Fruit fly (Drosophila melanogaster) whole organism, embryonic: ENCODE results near the gene CG34126.

ENCODE experiments used
- B-H1 ChIP-seq: fragments of 200-800 bp; sonication (Bioruptor generic); IDR thresholded peaks from 3 replicates; pipeline ENCODE4 v1.3.6; 2022; ENCODE audit warnings: missing biosample characterization, missing genetic modification characterization
- Bgb ChIP-seq: fragments of 200-800 bp; sonication (Bioruptor generic); IDR thresholded peaks from 2 replicates; pipeline ENCODE4 v1.3.6; 2022; ENCODE audit warnings: missing biosample characterization, missing genetic modification characterization; ENCODE audit not compliant: partially characterized antibody
- Blimp-1 ChIP-seq: fragments of 200-800 bp; sonication (Bioruptor generic); optimal IDR thresholded peaks from 3 replicates; lab custom pipeline; 2018; ENCODE audit warnings: missing biosample characterization, missing genetic modification characterization, mild to moderate bottlenecking, moderate library complexity, missing genetic modification reagents
- CG10431 ChIP-seq: fragments of 200-800 bp; sonication (Bioruptor generic); optimal IDR thresholded peaks from 3 replicates; lab custom pipeline; 2018; ENCODE audit warnings: missing biosample characterization, mild to moderate bottlenecking, missing genetic modification characterization
- CG11093 ChIP-seq: fragments of 200-800 bp; sonication (Bioruptor generic); IDR thresholded peaks from 3 replicates; pipeline ENCODE4 v1.3.6; 2022; ENCODE audit warnings: missing biosample characterization, missing genetic modification characterization
- CG12769 ChIP-seq: fragments of 200-800 bp; sonication (Bioruptor generic); optimal IDR thresholded peaks from 2 replicates; lab custom pipeline; 2019; ENCODE audit warnings: missing biosample characterization, mild to moderate bottlenecking, missing genetic modification characterization, moderate library complexity
- CG14441 ChIP-seq: fragments of 200-800 bp; sonication (Bioruptor generic); IDR thresholded peaks from 2 replicates; pipeline ENCODE4 v1.3.6; 2022; ENCODE audit warnings: missing biosample characterization, missing genetic modification characterization
- CG14860 ChIP-seq: fragments of 200-800 bp; sonication (Bioruptor generic); IDR thresholded peaks from 3 replicates; pipeline ENCODE4 v1.3.6; 2022; ENCODE audit warnings: missing biosample characterization, missing genetic modification characterization; ENCODE audit not compliant: partially characterized antibody
- CG1529 ChIP-seq: fragments of 200-800 bp; sonication (Bioruptor generic); optimal IDR thresholded peaks from 3 replicates; lab custom pipeline; 2018; ENCODE audit warnings: missing biosample characterization, missing genetic modification characterization
- CG17361 ChIP-seq: fragments of 200-800 bp; sonication (Bioruptor generic); IDR thresholded peaks from 3 replicates; pipeline ENCODE4 v1.3.6; 2022; ENCODE audit warnings: missing biosample characterization, missing genetic modification characterization
- CG17568 ChIP-seq: fragments of 200-800 bp; sonication (Bioruptor generic); optimal IDR thresholded peaks from 2 replicates; lab custom pipeline; 2018; ENCODE audit warnings: missing biosample characterization, mild to moderate bottlenecking, missing genetic modification characterization, moderate library complexity
- CG17829 ChIP-seq: fragments of 200-800 bp; optimal IDR thresholded peaks from 2 replicates; lab custom pipeline; 2019; ENCODE audit warnings: missing biosample characterization, mild to moderate bottlenecking, missing genetic modification characterization, moderate library complexity
- CG4424 ChIP-seq: fragments of 200-800 bp; sonication (Bioruptor generic); optimal IDR thresholded peaks from 3 replicates; lab custom pipeline; 2016; ENCODE audit warnings: missing biosample characterization, missing genetic modification characterization
- CG4730 ChIP-seq: fragments of 200-800 bp; sonication (Bioruptor generic); IDR thresholded peaks from 2 replicates; pipeline ENCODE4 v1.3.6; 2022; ENCODE audit warnings: missing biosample characterization, missing genetic modification characterization
- CG6654 ChIP-seq: fragments of 200-800 bp; sonication (Bioruptor generic); optimal IDR thresholded peaks from 2 replicates; lab custom pipeline; 2017; ENCODE audit warnings: missing biosample characterization, mild to moderate bottlenecking, missing genetic modification characterization
- CG6854 ChIP-seq: fragments of 200-800 bp; sonication (Bioruptor generic); optimal IDR thresholded peaks from 3 replicates; lab custom pipeline; 2017; ENCODE audit warnings: missing biosample characterization, mild to moderate bottlenecking, missing genetic modification characterization
- CG7839 ChIP-seq: fragments of 200-800 bp; sonication (Bioruptor generic); optimal IDR thresholded peaks from 3 replicates; lab custom pipeline; 2018; ENCODE audit warnings: missing biosample characterization, mild to moderate bottlenecking, missing genetic modification characterization, moderate library complexity
- CG8359 ChIP-seq: fragments of 200-800 bp; sonication (Bioruptor generic); optimal IDR thresholded peaks from 2 replicates; lab custom pipeline; 2017; ENCODE audit warnings: missing biosample characterization, mild to moderate bottlenecking, missing genetic modification characterization, borderline replicate concordance
- Dfd ChIP-seq, 2 experiments: fragments of >200 bp; optimal IDR thresholded peaks; 2 replicates each; lab custom pipeline; 2017; ENCODE audit warnings: missing biosample characterization in 2 of 2, missing genetic modification characterization in 2 of 2
- Dip3 ChIP-seq: fragments of 200-800 bp; sonication (Bioruptor generic); optimal IDR thresholded peaks from 3 replicates; lab custom pipeline; 2016; ENCODE audit warnings: missing biosample characterization, missing genetic modification characterization
- ERR ChIP-seq: fragments of 200-800 bp; sonication (Bioruptor generic); optimal IDR thresholded peaks from 2 replicates; lab custom pipeline; 2016; ENCODE audit warnings: missing biosample characterization, missing genetic modification characterization
- Elba2 ChIP-seq: fragments of 200-800 bp; sonication (Bioruptor generic); optimal IDR thresholded peaks from 3 replicates; lab custom pipeline; 2016; ENCODE audit warnings: missing biosample characterization, missing genetic modification characterization
- Ets97D ChIP-seq: fragments of 200-800 bp; sonication (Bioruptor generic); optimal IDR thresholded peaks from 3 replicates; lab custom pipeline; 2016; ENCODE audit warnings: missing biosample characterization, missing genetic modification characterization
- HLH4C ChIP-seq: fragments of 200-800 bp; sonication (Bioruptor generic); IDR thresholded peaks from 3 replicates; pipeline ENCODE4 v1.3.6; 2022; ENCODE audit warnings: missing biosample characterization, missing genetic modification characterization; ENCODE audit not compliant: partially characterized antibody
- Kr ChIP-seq: fragments of 200-800 bp; sonication (Bioruptor generic); optimal IDR thresholded peaks from 2 replicates; lab custom pipeline; 2017; ENCODE audit warnings: missing biosample characterization, mild to moderate bottlenecking, missing genetic modification characterization
- Lim3 ChIP-seq: fragments of 200-800 bp; sonication (Bioruptor generic); IDR thresholded peaks from 2 replicates; pipeline ENCODE4 v1.3.6; 2022; ENCODE audit warnings: missing biosample characterization, missing genetic modification characterization
- Max ChIP-seq: fragments of 200-800 bp; sonication (Bioruptor generic); optimal IDR thresholded peaks from 2 replicates; lab custom pipeline; 2016; ENCODE audit warnings: missing biosample characterization, mild to moderate bottlenecking, missing genetic modification characterization
- NC2β ChIP-seq: fragments of 200-800 bp; sonication (Bioruptor generic); optimal IDR thresholded peaks from 2 replicates; lab custom pipeline; 2016; ENCODE audit warnings: missing biosample characterization, missing genetic modification characterization
- Opbp ChIP-seq: fragments of 200-800 bp; sonication (Bioruptor generic); IDR thresholded peaks from 3 replicates; pipeline ENCODE4 v1.3.6; 2022; ENCODE audit warnings: missing biosample characterization, missing genetic modification characterization; ENCODE audit not compliant: partially characterized antibody
- Scr ChIP-seq: fragments of 200-800 bp; sonication (Bioruptor generic); IDR thresholded peaks from 2 replicates; pipeline ENCODE4 v1.3.6; 2022; ENCODE audit warnings: missing biosample characterization, missing genetic modification characterization; ENCODE audit not compliant: partially characterized antibody
- Sox100B ChIP-seq: fragments of 200-800 bp; sonication (Bioruptor generic); optimal IDR thresholded peaks from 3 replicates; lab custom pipeline; 2018; ENCODE audit warnings: missing biosample characterization, mild to moderate bottlenecking, missing genetic modification characterization
- Tbp ChIP-seq: fragments of >200 bp; optimal IDR thresholded peaks from 2 replicates; lab custom pipeline; 2018; ENCODE audit warnings: missing biosample characterization, missing genetic modification characterization
- Xbp1 ChIP-seq: fragments of 200-800 bp; sonication (Bioruptor generic); optimal IDR thresholded peaks from 3 replicates; lab custom pipeline; 2016; ENCODE audit warnings: missing biosample characterization, mild to moderate bottlenecking, missing genetic modification characterization
- amos ChIP-seq: fragments of 200-800 bp; sonication (Bioruptor generic); IDR thresholded peaks from 2 replicates; pipeline ENCODE4 v1.3.6; 2022; ENCODE audit warnings: missing biosample characterization, missing genetic modification characterization; ENCODE audit not compliant: partially characterized antibody
- btn ChIP-seq: fragments of 200-800 bp; sonication (Bioruptor generic); optimal IDR thresholded peaks from 2 replicates; lab custom pipeline; 2016; ENCODE audit warnings: missing biosample characterization, missing genetic modification characterization
- cad ChIP-seq: fragments of >200 bp; optimal IDR thresholded peaks from 2 replicates; lab custom pipeline; 2017; ENCODE audit warnings: missing biosample characterization, missing genetic modification characterization
- chn ChIP-seq: fragments of 200-800 bp; sonication (Bioruptor generic); optimal IDR thresholded peaks from 2 replicates; lab custom pipeline; 2016; ENCODE audit warnings: missing biosample characterization, missing genetic modification characterization
- crc ChIP-seq: fragments of 200-800 bp; sonication (Bioruptor generic); optimal IDR thresholded peaks from 2 replicates; lab custom pipeline; 2016; ENCODE audit warnings: missing biosample characterization, missing genetic modification characterization
- fd64A ChIP-seq: fragments of 200-800 bp; sonication (Bioruptor generic); optimal IDR thresholded peaks from 3 replicates; lab custom pipeline; 2018; ENCODE audit warnings: missing biosample characterization, mild to moderate bottlenecking, missing genetic modification characterization
- gce ChIP-seq: fragments of 200-800 bp; sonication (Bioruptor generic); IDR thresholded peaks from 3 replicates; pipeline ENCODE4 v1.3.6; 2022; ENCODE audit warnings: missing biosample characterization, missing genetic modification characterization
- gt ChIP-seq: fragments of 200-800 bp; sonication (Bioruptor generic); IDR thresholded peaks from 2 replicates; pipeline ENCODE4 v1.3.6; 2022; ENCODE audit warnings: missing biosample characterization, missing genetic modification characterization
- jing ChIP-seq: fragments of 200-800 bp; sonication (Bioruptor generic); optimal IDR thresholded peaks from 2 replicates; lab custom pipeline; 2018; ENCODE audit warnings: missing biosample characterization, mild to moderate bottlenecking, missing genetic modification characterization
- maf-S ChIP-seq: fragments of 200-800 bp; sonication (Bioruptor generic); optimal IDR thresholded peaks from 2 replicates; lab custom pipeline; 2016; ENCODE audit warnings: missing biosample characterization, missing genetic modification characterization
- org-1 ChIP-seq: fragments of 200-800 bp; sonication (Bioruptor generic); optimal IDR thresholded peaks from 2 replicates; lab custom pipeline; 2017; ENCODE audit warnings: missing biosample characterization, missing genetic modification characterization
- pnt ChIP-seq: fragments of 200-800 bp; sonication (Bioruptor generic); optimal IDR thresholded peaks from 3 replicates; lab custom pipeline; 2016; ENCODE audit warnings: missing biosample characterization, missing genetic modification characterization
- slbo ChIP-seq: fragments of 200-800 bp; sonication (Bioruptor generic); IDR thresholded peaks from 2 replicates; pipeline ENCODE4 v1.3.6; 2022; ENCODE audit warnings: missing biosample characterization, missing genetic modification characterization
- sug ChIP-seq: fragments of 200-800 bp; optimal IDR thresholded peaks from 2 replicates; lab custom pipeline; 2019; ENCODE audit warnings: missing biosample characterization, mild to moderate bottlenecking, missing genetic modification characterization, moderate library complexity
- tll ChIP-seq, 2 experiments: fragments of 200-800 bp in 1 of 2; fragments of >200 bp in 1 of 2; sonication (Bioruptor generic) in 1 of 2; optimal IDR thresholded peaks; 2 replicates each; lab custom pipeline; 2017 to 2019; ENCODE audit warnings: missing biosample characterization in 2 of 2, missing genetic modification characterization in 2 of 2, mild to moderate bottlenecking in 1 of 2, moderate library complexity in 1 of 2
- trem ChIP-seq: fragments of 200-800 bp; optimal IDR thresholded peaks from 3 replicates; lab custom pipeline; 2019; ENCODE audit warnings: missing biosample characterization, mild to moderate bottlenecking, missing genetic modification characterization, moderate library complexity
- ttk ChIP-seq: fragments of 200-800 bp; sonication (Bioruptor generic); IDR thresholded peaks from 2 replicates; pipeline ENCODE4 v2.1.2; 2022; ENCODE audit warnings: missing biosample characterization, missing genetic modification characterization
- vvl ChIP-seq: fragments of 200-800 bp; sonication (Bioruptor generic); IDR thresholded peaks from 2 replicates; pipeline ENCODE4 v1.3.6; 2022; ENCODE audit warnings: missing biosample characterization, missing genetic modification characterization

The CG34126 gene

DNA sequence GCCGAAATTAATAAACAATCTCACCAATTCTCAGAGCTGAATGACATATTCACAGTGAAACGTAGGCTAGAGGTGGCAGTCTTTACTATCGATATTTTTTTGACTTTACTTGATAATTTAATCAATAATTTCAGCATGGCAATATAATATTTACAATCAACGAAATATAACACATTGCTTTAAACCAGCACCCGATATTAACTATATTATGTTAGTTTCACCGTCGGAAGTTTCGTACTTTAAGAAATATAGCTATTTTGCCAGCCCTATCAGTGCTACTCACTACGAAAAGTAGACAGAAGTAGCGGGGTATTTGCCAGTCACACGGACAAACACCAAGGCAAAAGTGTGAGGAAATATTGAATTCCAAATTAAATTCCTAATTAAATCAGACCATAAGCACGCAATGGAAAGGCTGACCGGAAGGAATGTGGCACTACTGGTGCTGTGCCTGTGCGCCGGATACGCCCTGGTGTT is 29.4 kb downstream of the CG34126 start, which contains the start of the genes CG31917, Tfb5 and SelT (continued):
- peak; percentile 32 for TF ChIP-seq maf-S (GFP tag; lab: Kevin White, UChicago)
- no peak for TF ChIP-seq btn (GFP tag; lab: Kevin White, UChicago)
- no peak for TF ChIP-seq CG10431 (GFP tag; lab: Kevin White, UChicago)
- no peak for TF ChIP-seq cad (GFP tag; lab: Kevin White, UChicago)
- peak; percentile 65 for TF ChIP-seq HLH4C (GFP tag; lab: Robert Waterston, UW)
- TF ChIP-seq Dfd (GFP tag; optimal IDR thresholded peaks at IDR 0.05; lab: Kevin White, UChicago): no peak
- TF ChIP-seq CG6854 (GFP tag; lab: Kevin White, UChicago): no peak
- peak; percentile 25 for TF ChIP-seq ERR
- peak; percentile 75 for TF ChIP-seq Bgb (GFP tag; lab: Robert Waterston, UW)
- TF ChIP-seq ttk (GFP tag; lab: Robert Waterston, UW): no peak
- no peak for TF ChIP-seq CG17568
- TF ChIP-seq CG4424 (GFP tag; lab: Kevin White, UChicago): peak; percentile 52
- TF ChIP-seq CG1529 (GFP tag; lab: Kevin White, UChicago): no peak
- peak; percentile 65 for TF ChIP-seq Xbp1
- no peak for TF ChIP-seq B-H1 (GFP tag; lab: Robert Waterston, UW)
- peak in 1 of 2 experiments; percentile 64 for TF ChIP-seq tll (GFP tag; optimal IDR thresholded peaks at IDR 0.05; lab: Kevin White, UChicago)
- TF ChIP-seq CG12769: no peak
- no peak for TF ChIP-seq Opbp (GFP tag; lab: Robert Waterston, UW)
- peak; percentile 59 for TF ChIP-seq Max (GFP tag; lab: Kevin White, UChicago)
- no peak for TF ChIP-seq Blimp-1 (GFP tag; lab: Kevin White, UChicago)
- no peak for TF ChIP-seq Tbp (GFP tag; lab: Kevin White, UChicago)
- no peak for TF ChIP-seq sug
- TF ChIP-seq CG4730 (GFP tag; lab: Robert Waterston, UW): no peak
- TF ChIP-seq Sox100B (GFP tag; lab: Kevin White, UChicago): no peak
- TF ChIP-seq org-1 (GFP tag; lab: Kevin White, UChicago): no peak
- peak; percentile 68 for TF ChIP-seq NC2β (GFP tag; lab: Kevin White, UChicago)
- TF ChIP-seq trem (tag; lab: Kevin White, UChicago): peak; percentile 63
- no peak for TF ChIP-seq pnt (GFP tag; lab: Kevin White, UChicago)
- peak; percentile 64 for TF ChIP-seq amos (GFP tag; lab: Robert Waterston, UW)
- TF ChIP-seq Elba2 (GFP tag; lab: Kevin White, UChicago): no peak
- TF ChIP-seq fd64A: no peak
- no peak for TF ChIP-seq gt (GFP tag; lab: Robert Waterston, UW)
- no peak for TF ChIP-seq CG6654 (GFP tag; lab: Kevin White, UChicago)
- peak; percentile 9 for TF ChIP-seq chn (GFP tag; lab: Kevin White, UChicago)
- TF ChIP-seq CG8359 (GFP tag; lab: Kevin White, UChicago): no peak
- TF ChIP-seq Scr (GFP tag; lab: Robert Waterston, UW): peak; percentile 86
- TF ChIP-seq crc (GFP tag; lab: Kevin White, UChicago): no peak
- TF ChIP-seq CG14860: 0 out of 3 replicates have a peak, but pooled peaks have one; percentile 42
- no peak for TF ChIP-seq CG11093
- peak; percentile 62 for TF ChIP-seq vvl (GFP tag; lab: Robert Waterston, UW)
- TF ChIP-seq CG17361: no peak; the same call in 1 of the 3 replicates
- no peak for TF ChIP-seq Kr (GFP tag; lab: Kevin White, UChicago)
- peak; percentile 29 for TF ChIP-seq Dip3 (GFP tag; lab: Kevin White, UChicago)
- peak; percentile 65 for TF ChIP-seq Ets97D (GFP tag; lab: Kevin White, UChicago)
- TF ChIP-seq jing: no peak
- TF ChIP-seq gce (GFP tag; lab: Robert Waterston, UW): no peak
- no peak for TF ChIP-seq CG14441
- peak; percentile 59 for TF ChIP-seq CG7839
- TF ChIP-seq Lim3 (GFP tag; lab: Robert Waterston, UW): no peak
- peak; percentile 63 for TF ChIP-seq CG17829
- peak; percentile 71 for TF ChIP-seq slbo
